Fruit fly (Drosophila melanogaster) whole organism, pupa: ENCODE measurements around the gene Strip.
A peak's percentile ranks its signal among the peaks of the same experiment; 100 is the strongest.

Experiments
- CG10348 ChIP-seq: fragments of 200-800 bp; sonication (Bioruptor generic); IDR thresholded peaks from 2 replicates; pipeline ENCODE4 v1.3.6; 2022; ENCODE audit warnings: missing biosample characterization, missing genetic modification characterization
- CG12605 ChIP-seq: fragments of 200-800 bp; sonication (Bioruptor generic); IDR thresholded peaks from 2 replicates; pipeline ENCODE4 v1.3.6; 2022; ENCODE audit warnings: missing biosample characterization, missing genetic modification characterization
- CG13204 ChIP-seq: fragments of 200-800 bp; sonication (Bioruptor generic); optimal IDR thresholded peaks from 2 replicates; lab custom pipeline; 2018; ENCODE audit warnings: missing biosample characterization, mild to moderate bottlenecking, missing genetic modification characterization, moderate library complexity
- CG15710 ChIP-seq: fragments of 200-800 bp; sonication (Bioruptor generic); optimal IDR thresholded peaks from 2 replicates; lab custom pipeline; 2018; ENCODE audit warnings: missing biosample characterization, mild to moderate bottlenecking, missing genetic modification characterization, moderate library complexity
- CG34367 ChIP-seq: fragments of 200-800 bp; sonication (Bioruptor generic); optimal IDR thresholded peaks from 2 replicates; lab custom pipeline; 2018; ENCODE audit warnings: missing biosample characterization, mild to moderate bottlenecking, missing genetic modification characterization
- CG8301 ChIP-seq: fragments of 200-800 bp; sonication (Bioruptor generic); optimal IDR thresholded peaks from 2 replicates; lab custom pipeline; 2018; ENCODE audit warnings: missing biosample characterization, mild to moderate bottlenecking, missing genetic modification characterization
- CG9948 ChIP-seq: fragments of 200-800 bp; sonication (Bioruptor generic); optimal IDR thresholded peaks from 2 replicates; lab custom pipeline; 2018; ENCODE audit warnings: missing biosample characterization, mild to moderate bottlenecking, missing genetic modification characterization, moderate library complexity
- EcR ChIP-seq: fragments of 200-800 bp; sonication (Bioruptor generic); optimal IDR thresholded peaks from 3 replicates; lab custom pipeline; 2019; ENCODE audit warnings: missing biosample characterization, missing genetic modification characterization, mild to moderate bottlenecking, moderate library complexity, missing genetic modification reagents
- Pif1B ChIP-seq: fragments of 200-800 bp; sonication (Bioruptor generic); optimal IDR thresholded peaks from 3 replicates; lab custom pipeline; 2016; ENCODE audit warnings: missing biosample characterization, missing genetic modification characterization

dm6 chr3L:3319992-3320732, 8.5 kb downstream of the Strip start:
- peak; percentile 19 for TF ChIP-seq CG8301
- no peak for TF ChIP-seq CG34367
- no peak for TF ChIP-seq CG10348 (GFP tag; lab: Robert Waterston, UW)
- no peak for TF ChIP-seq Pif1B
- TF ChIP-seq CG13204 (GFP tag; lab: Kevin White, UChicago): no peak
- no peak for TF ChIP-seq CG12605 (GFP tag; lab: Robert Waterston, UW)
- TF ChIP-seq CG15710 (tag; lab: Kevin White, UChicago): no peak
- TF ChIP-seq EcR (GFP tag; lab: Kevin White, UChicago): peak; percentile 65
- peak; percentile 3 for TF ChIP-seq CG9948 (tag; lab: Kevin White, UChicago)
